Worm (Caenorhabditis elegans) whole organism, L1 larva: ENCODE data around the gene nhr-152.

Experiments
- aha-1 ChIP-seq: fragments of 150-350 bp; optimal IDR thresholded peaks from 2 replicates; lab custom pipeline; 2014; ENCODE audit warnings: missing biosample characterization, missing genetic modification characterization
- ama-1 ChIP-seq: fragments of 150-350 bp; optimal IDR thresholded peaks from 2 replicates; lab custom pipeline; 2014
- lin-15B ChIP-seq: fragments of 150-350 bp; sonication (generic microtip); optimal IDR thresholded peaks from 3 replicates; lab custom pipeline; 2014; ENCODE audit warnings: missing biosample characterization, missing genetic modification characterization
- nhr-20 ChIP-seq: sonication (generic microtip); optimal IDR thresholded peaks from 2 replicates; lab custom pipeline; 2016; ENCODE audit warnings: mild to moderate bottlenecking, missing genetic modification characterization, missing compliant biosample characterization
- pqm-1 ChIP-seq: sonication (generic microtip); optimal IDR thresholded peaks from 3 replicates; lab custom pipeline; 2017; ENCODE audit warnings: missing biosample characterization, missing genetic modification characterization
- zag-1 ChIP-seq: fragments of 150-350 bp; optimal IDR thresholded peaks from 2 replicates; lab custom pipeline; 2014; ENCODE audit warnings: missing biosample characterization, missing genetic modification characterization
- ztf-4 ChIP-seq: fragments of 150-350 bp; optimal IDR thresholded peaks from 2 replicates; lab custom pipeline; 2014; ENCODE audit warnings: missing biosample characterization, missing genetic modification characterization

DNA sequence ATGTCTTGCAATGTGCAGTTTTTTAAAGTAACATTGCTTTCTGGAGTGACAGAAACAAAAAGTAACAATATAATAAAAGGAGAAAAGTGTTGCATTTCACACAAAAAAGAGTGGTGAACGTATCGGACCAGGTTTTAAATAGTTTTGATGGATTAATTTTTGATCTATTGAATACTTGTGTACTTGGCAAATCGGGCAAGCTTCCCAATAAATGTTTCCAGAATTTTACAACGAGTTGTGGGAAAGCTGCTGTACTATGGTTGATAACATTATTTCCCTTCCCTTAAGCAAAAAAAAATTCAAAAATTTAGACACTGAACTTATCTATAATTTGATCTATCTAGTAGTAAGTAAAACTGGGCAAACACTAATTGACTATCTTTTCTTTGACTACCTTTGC lies 7.2 kb downstream of the nhr-152 start, which contains the start of gene C12D5.10:
- TF ChIP-seq nhr-20 (no peak), ama-1 (lab: Kevin White, UChicago) (no peak), zag-1 (tag; lab: Kevin White, UChicago) (no peak), lin-15B (tag; lab: Kevin White, UChicago) (no peak), pqm-1 (tag; lab: Kevin White, UChicago) (no peak), ztf-4 (tag; lab: Kevin White, UChicago) (no peak), aha-1 (tag; lab: Kevin White, UChicago) (no peak)
